Fruit fly (Drosophila melanogaster) whole organism, embryonic: ENCODE data around the gene CG9395.
A peak's percentile ranks its signal among the peaks of the same experiment; 100 is the strongest.

Source experiments
- Adf1 ChIP-seq: fragments of 200-800 bp; sonication (Bioruptor generic); IDR thresholded peaks from 2 replicates; pipeline ENCODE4 v1.3.6; 2022; ENCODE audit warnings: missing biosample characterization, missing genetic modification characterization
- Atf6 ChIP-seq: fragments of 200-800 bp; sonication (Bioruptor generic); IDR thresholded peaks from 2 replicates; pipeline ENCODE4 v1.3.6; 2022; ENCODE audit warnings: missing biosample characterization, missing genetic modification characterization
- B-H2 ChIP-seq: fragments of 200-800 bp; sonication (Bioruptor generic); optimal IDR thresholded peaks from 2 replicates; lab custom pipeline; 2018; ENCODE audit warnings: missing biosample characterization, mild to moderate bottlenecking, missing genetic modification characterization
- CG1024 ChIP-seq: fragments of 200-800 bp; sonication (Bioruptor generic); IDR thresholded peaks from 2 replicates; pipeline ENCODE4 v1.3.6; 2022; ENCODE audit warnings: missing biosample characterization, missing genetic modification characterization
- CG10462 ChIP-seq: fragments of 200-800 bp; sonication (Bioruptor generic); optimal IDR thresholded peaks from 2 replicates; lab custom pipeline; 2016; ENCODE audit warnings: missing biosample characterization, missing genetic modification characterization
- CG14441 ChIP-seq: fragments of 200-800 bp; sonication (Bioruptor generic); IDR thresholded peaks from 2 replicates; pipeline ENCODE4 v1.3.6; 2022; ENCODE audit warnings: missing biosample characterization, missing genetic modification characterization
- CG15479 ChIP-seq: fragments of 200-800 bp; sonication (Bioruptor generic); optimal IDR thresholded peaks from 3 replicates; lab custom pipeline; 2019; ENCODE audit warnings: missing biosample characterization, mild to moderate bottlenecking, missing genetic modification characterization, moderate library complexity
- CG16815 ChIP-seq: fragments of 200-800 bp; sonication (Bioruptor generic); optimal IDR thresholded peaks from 3 replicates; lab custom pipeline; 2017; ENCODE audit warnings: missing biosample characterization, mild to moderate bottlenecking, missing genetic modification characterization
- CG30431 ChIP-seq: fragments of 200-800 bp; sonication (Bioruptor generic); optimal IDR thresholded peaks from 2 replicates; lab custom pipeline; 2017; ENCODE audit warnings: missing biosample characterization, missing genetic modification characterization
- CG32772 ChIP-seq: fragments of 200-800 bp; sonication (Bioruptor generic); IDR thresholded peaks from 2 replicates; pipeline ENCODE4 v1.3.6; 2022; ENCODE audit warnings: missing biosample characterization, missing genetic modification characterization
- CG3281 ChIP-seq: fragments of 200-800 bp; sonication (Bioruptor generic); optimal IDR thresholded peaks from 3 replicates; lab custom pipeline; 2017; ENCODE audit warnings: missing biosample characterization, mild to moderate bottlenecking, missing genetic modification characterization
- CG33557 ChIP-seq: fragments of 200-800 bp; sonication (Bioruptor generic); optimal IDR thresholded peaks from 2 replicates; lab custom pipeline; 2019; ENCODE audit warnings: missing biosample characterization, mild to moderate bottlenecking, missing genetic modification characterization, moderate library complexity
- CG3995 ChIP-seq: fragments of 200-800 bp; sonication (Bioruptor generic); optimal IDR thresholded peaks from 3 replicates; lab custom pipeline; 2016; ENCODE audit warnings: missing biosample characterization, missing genetic modification characterization
- CG4424 ChIP-seq: fragments of 200-800 bp; sonication (Bioruptor generic); optimal IDR thresholded peaks from 3 replicates; lab custom pipeline; 2016; ENCODE audit warnings: missing biosample characterization, missing genetic modification characterization
- CG4707 ChIP-seq: fragments of 200-800 bp; sonication (Bioruptor generic); optimal IDR thresholded peaks from 2 replicates; lab custom pipeline; 2018; ENCODE audit warnings: missing biosample characterization, mild to moderate bottlenecking, missing genetic modification characterization, moderate library complexity
- CG6689 ChIP-seq: fragments of 200-800 bp; sonication (Bioruptor generic); IDR thresholded peaks from 2 replicates; pipeline ENCODE4 v1.3.6; 2022; ENCODE audit warnings: missing biosample characterization, missing genetic modification characterization
- CG6791 ChIP-seq: fragments of 200-800 bp; sonication (Bioruptor generic); IDR thresholded peaks from 3 replicates; pipeline ENCODE4 v1.3.6; 2022; ENCODE audit warnings: missing biosample characterization, missing genetic modification characterization; ENCODE audit not compliant: partially characterized antibody
- CG7745 ChIP-seq: fragments of 200-800 bp; sonication (Bioruptor generic); optimal IDR thresholded peaks from 2 replicates; lab custom pipeline; 2018; ENCODE audit warnings: missing biosample characterization, mild to moderate bottlenecking, missing genetic modification characterization, moderate library complexity
- CkIIα-i1 ChIP-seq: fragments of 200-800 bp; sonication (Bioruptor generic); IDR thresholded peaks from 2 replicates; pipeline ENCODE4 v1.3.6; 2022; ENCODE audit warnings: missing biosample characterization, missing genetic modification characterization
- Dek ChIP-seq: fragments of 200-800 bp; sonication (Bioruptor generic); optimal IDR thresholded peaks from 3 replicates; lab custom pipeline; 2019; ENCODE audit warnings: missing biosample characterization, mild to moderate bottlenecking, missing genetic modification characterization, moderate library complexity
- Doc2 ChIP-seq: fragments of 200-800 bp; sonication (Bioruptor generic); IDR thresholded peaks from 2 replicates; pipeline ENCODE4 v1.3.6; 2022; ENCODE audit warnings: missing biosample characterization, missing genetic modification characterization
- Hmr ChIP-seq: fragments of 200-800 bp; sonication (Bioruptor generic); optimal IDR thresholded peaks from 3 replicates; lab custom pipeline; 2017; ENCODE audit warnings: mild to moderate bottlenecking, missing biosample characterization, missing genetic modification reagents, missing genetic modification characterization
- Lhr ChIP-seq: fragments of 200-800 bp; sonication (Bioruptor generic); optimal IDR thresholded peaks from 3 replicates; lab custom pipeline; 2017; ENCODE audit warnings: mild to moderate bottlenecking, missing biosample characterization, missing genetic modification reagents, missing genetic modification characterization
- Med ChIP-seq: fragments of 200-800 bp; sonication (Bioruptor generic); peaks from one replicate; lab custom pipeline; 2016; ENCODE audit warnings: missing biosample characterization, missing genetic modification characterization, mild to moderate bottlenecking, inconsistent platforms, moderate library complexity
- Poxn ChIP-seq: fragments of 200-800 bp; sonication (Bioruptor generic); IDR thresholded peaks from 2 replicates; pipeline ENCODE4 v1.3.6; 2022; ENCODE audit warnings: missing biosample characterization, missing genetic modification characterization
- Sox100B ChIP-seq: fragments of 200-800 bp; sonication (Bioruptor generic); optimal IDR thresholded peaks from 3 replicates; lab custom pipeline; 2018; ENCODE audit warnings: missing biosample characterization, mild to moderate bottlenecking, missing genetic modification characterization
- Xbp1 ChIP-seq: fragments of 200-800 bp; sonication (Bioruptor generic); optimal IDR thresholded peaks from 3 replicates; lab custom pipeline; 2016; ENCODE audit warnings: missing biosample characterization, mild to moderate bottlenecking, missing genetic modification characterization
- ash1 ChIP-seq: fragments of 200-800 bp; sonication (Bioruptor generic); optimal IDR thresholded peaks from 2 replicates; lab custom pipeline; 2018; ENCODE audit warnings: missing biosample characterization, mild to moderate bottlenecking, missing genetic modification characterization
- btn ChIP-seq: fragments of 200-800 bp; sonication (Bioruptor generic); optimal IDR thresholded peaks from 2 replicates; lab custom pipeline; 2016; ENCODE audit warnings: missing biosample characterization, missing genetic modification characterization
- cato ChIP-seq: fragments of 200-800 bp; sonication (Bioruptor generic); optimal IDR thresholded peaks from 2 replicates; lab custom pipeline; 2016; ENCODE audit warnings: missing biosample characterization, missing genetic modification characterization, borderline replicate concordance
- chif ChIP-seq, 2 experiments: fragments of 200-800 bp; sonication (Bioruptor generic); optimal IDR thresholded peaks; 3 replicates each; lab custom pipeline; 2016; ENCODE audit warnings: missing biosample characterization in 2 of 2, missing genetic modification characterization in 2 of 2
- da ChIP-seq: fragments of 200-800 bp; sonication (Bioruptor generic); optimal IDR thresholded peaks from 2 replicates; lab custom pipeline; 2016; ENCODE audit warnings: missing biosample characterization, missing genetic modification characterization
- ems ChIP-seq: fragments of 200-800 bp; sonication (Bioruptor generic); optimal IDR thresholded peaks from 3 replicates; lab custom pipeline; 2016; ENCODE audit warnings: missing biosample characterization, missing genetic modification characterization
- fd96Cb ChIP-seq: fragments of 200-800 bp; sonication (Bioruptor generic); optimal IDR thresholded peaks from 2 replicates; lab custom pipeline; 2018; ENCODE audit warnings: missing biosample characterization, mild to moderate bottlenecking, missing genetic modification characterization, moderate library complexity
- hth ChIP-seq: fragments of >200 bp; optimal IDR thresholded peaks from 2 replicates; lab custom pipeline; 2017; ENCODE audit warnings: inconsistent platforms
- knrl ChIP-seq: fragments of 200-800 bp; sonication (Bioruptor generic); IDR thresholded peaks from 3 replicates; pipeline ENCODE4 v1.3.6; 2022; ENCODE audit warnings: missing biosample characterization, missing genetic modification characterization; ENCODE audit not compliant: partially characterized antibody
- pan ChIP-seq, 4 experiments: fragments of >200 bp in 3 of 4; fragments of 200-800 bp in 1 of 4; sonication (Bioruptor generic) in 1 of 4; optimal IDR thresholded peaks in 3 of 4; IDR thresholded peaks in 1 of 4; 2 replicates each; pipeline versions ENCODE4 v1.3.6 to Lab custom; 2017 to 2022; ENCODE audit warnings: missing biosample characterization in 2 of 4, missing genetic modification characterization in 2 of 4, mixed read lengths in 1 of 4
- peb ChIP-seq: fragments of 200-800 bp; sonication (Bioruptor generic); IDR thresholded peaks from 2 replicates; pipeline ENCODE4 v1.3.6; 2022; ENCODE audit warnings: missing biosample characterization, missing genetic modification characterization
- prd ChIP-seq, 3 experiments: fragments of >200 bp in 2 of 3; fragments of 200-800 bp in 1 of 3; sonication (Bioruptor generic) in 1 of 3; optimal IDR thresholded peaks in 2 of 3; IDR thresholded peaks in 1 of 3; 2 replicates in 2 of 3; 3 replicates in 1 of 3; pipeline versions ENCODE4 v1.3.6 to Lab custom; 2017 to 2022; ENCODE audit warnings: missing biosample characterization in 1 of 3, missing genetic modification characterization in 1 of 3
- shn ChIP-seq: fragments of 200-800 bp; sonication (Bioruptor generic); optimal IDR thresholded peaks from 3 replicates; lab custom pipeline; 2016; ENCODE audit warnings: missing biosample characterization, missing genetic modification characterization
- slou ChIP-seq: fragments of 200-800 bp; sonication (Bioruptor generic); optimal IDR thresholded peaks from 3 replicates; lab custom pipeline; 2016; ENCODE audit warnings: missing biosample characterization, missing genetic modification characterization
- sna ChIP-seq: fragments of 200-800 bp; sonication (Bioruptor generic); IDR thresholded peaks from 2 replicates; pipeline ENCODE4 v1.3.6; 2022; ENCODE audit warnings: missing biosample characterization, missing genetic modification characterization; ENCODE audit not compliant: partially characterized antibody
- so ChIP-seq: fragments of 200-800 bp; sonication (Bioruptor generic); IDR thresholded peaks from 3 replicates; pipeline ENCODE4 v1.3.6; 2022; ENCODE audit warnings: missing biosample characterization, missing genetic modification characterization
- toy ChIP-seq: fragments of 200-800 bp; sonication (Bioruptor generic); IDR thresholded peaks from 2 replicates; pipeline ENCODE4 v1.3.6; 2022; ENCODE audit warnings: missing biosample characterization, missing genetic modification characterization
- trem ChIP-seq: fragments of 200-800 bp; optimal IDR thresholded peaks from 3 replicates; lab custom pipeline; 2019; ENCODE audit warnings: missing biosample characterization, mild to moderate bottlenecking, missing genetic modification characterization, moderate library complexity
- twi ChIP-seq: fragments of 200-800 bp; optimal IDR thresholded peaks from 2 replicates; lab custom pipeline; 2019; ENCODE audit warnings: missing biosample characterization, mild to moderate bottlenecking, missing genetic modification characterization, moderate library complexity
- tx ChIP-seq: fragments of 200-800 bp; sonication (Bioruptor generic); optimal IDR thresholded peaks from 2 replicates; lab custom pipeline; 2016; ENCODE audit warnings: missing biosample characterization, missing genetic modification characterization
- zen2 ChIP-seq: fragments of 200-800 bp; sonication (Bioruptor generic); IDR thresholded peaks from 3 replicates; pipeline ENCODE4 v1.3.6; 2022; ENCODE audit warnings: missing biosample characterization, missing genetic modification characterization; ENCODE audit not compliant: partially characterized antibody

CG9395 gene

dm6 chr2L:13373435-13374242 lies 18.8 kb upstream of the CG9395 start, which contains the start of the genes Bdp1 and CG6565 (continued):
- TF ChIP-seq pan (optimal IDR thresholded peaks at IDR 0.05; lab: Kevin White, UChicago) (no peak), pan (GFP tag; optimal IDR thresholded peaks at IDR 0.05 in 1 of 2, IDR thresholded peaks at IDR 0.05 in 1 of 2) (peak in 1 of 2 experiments; percentile 92), CG6791 (GFP tag; lab: Robert Waterston, UW) (no peak), CG14441 (peak; percentile 95), CG4424 (GFP tag; lab: Kevin White, UChicago) (peak; percentile 99), CG16815 (GFP tag; lab: Kevin White, UChicago) (peak; percentile 99), sna (GFP tag; lab: Robert Waterston, UW) (no peak), Hmr (GFP tag; lab: Kevin White, UChicago) (peak; percentile 97), tx (GFP tag; lab: Kevin White, UChicago) (peak; percentile 99), Xbp1 (peak; percentile 99), so (peak; percentile 94), CG1024 (GFP tag; lab: Robert Waterston, UW) (peak; percentile 76), da (GFP tag; lab: Kevin White, UChicago) (peak; percentile 97), ems (GFP tag; lab: Kevin White, UChicago) (peak; percentile 98), B-H2 (peak; percentile 95), trem (tag; lab: Kevin White, UChicago) (peak; percentile 78), Atf6 (GFP tag; lab: Robert Waterston, UW) (peak; percentile 96), ash1 (GFP tag; lab: Kevin White, UChicago) (no peak), Med (peak; percentile 100), toy (GFP tag; lab: Robert Waterston, UW) (peak; percentile 78), CG3281 (GFP tag; lab: Kevin White, UChicago) (peak; percentile 96), btn (GFP tag; lab: Kevin White, UChicago) (peak; percentile 96), Sox100B (GFP tag; lab: Kevin White, UChicago) (peak; percentile 98), chif (GFP tag; optimal IDR thresholded peaks at IDR 0.05; lab: Kevin White, UChicago) (peak; percentile 98 to 99), CG7745 (tag; lab: Kevin White, UChicago) (no peak), hth (no peak), fd96Cb (tag; lab: Kevin White, UChicago) (peak; percentile 97), CG6689 (GFP tag; lab: Robert Waterston, UW) (peak; percentile 98), prd (optimal IDR thresholded peaks at IDR 0.05; lab: Kevin White, UChicago) (no peak), prd (GFP tag; IDR thresholded peaks at IDR 0.05; lab: Robert Waterston, UW) (peak; percentile 98), cato (GFP tag; lab: Kevin White, UChicago) (peak; percentile 98), Adf1 (GFP tag; lab: Robert Waterston, UW) (peak; percentile 82), peb (peak; percentile 89), CkIIα-i1 (GFP tag; lab: Robert Waterston, UW) (peak; percentile 67; the same call in 1 of the 2 replicates), CG10462 (GFP tag; lab: Kevin White, UChicago) (peak; percentile 98), CG33557 (GFP tag; lab: Kevin White, UChicago) (peak; percentile 96), Poxn (GFP tag; lab: Robert Waterston, UW) (peak; percentile 94), Doc2 (peak; percentile 91), CG15479 (GFP tag; lab: Kevin White, UChicago) (peak; percentile 77), zen2 (GFP tag; lab: Robert Waterston, UW) (no peak), Dek (tag; lab: Kevin White, UChicago) (peak; percentile 96), CG30431 (GFP tag; lab: Kevin White, UChicago) (peak; percentile 98), CG4707 (GFP tag; lab: Kevin White, UChicago) (peak; percentile 46), slou (GFP tag; lab: Kevin White, UChicago) (peak; percentile 98), CG3995 (peak; percentile 95), Lhr (peak; percentile 93), CG32772 (GFP tag; lab: Robert Waterston, UW) (peak; percentile 96), twi (peak; percentile 94), shn (GFP tag; lab: Kevin White, UChicago) (peak; percentile 99), knrl (GFP tag; lab: Robert Waterston, UW) (peak; percentile 63)
